Fruit fly (Drosophila melanogaster): ENCODE data around the gene Snap24.

The Snap24 gene

DNA sequence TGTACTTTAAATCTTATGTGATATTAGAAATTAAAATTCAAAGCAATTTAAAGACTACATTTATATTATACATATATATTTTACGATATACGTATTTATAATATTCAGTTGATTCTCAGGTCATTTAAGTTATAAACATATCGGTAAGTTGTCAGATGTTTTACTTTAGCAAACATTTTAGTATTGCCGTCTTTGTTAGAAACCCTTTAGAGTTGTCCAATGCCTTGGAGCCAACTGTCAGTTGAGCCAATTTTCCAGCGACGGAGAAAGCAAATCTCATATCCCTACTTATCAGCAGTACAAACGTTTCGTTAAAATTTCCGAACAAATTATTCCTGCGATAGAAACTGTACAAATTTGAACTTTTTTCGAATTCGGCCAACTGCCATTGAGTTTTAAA lies 11.9 kb upstream of the Snap24 start, which contains the start of gene topi (continued):
- no peak for TF ChIP-seq wek (GFP tag; optimal IDR thresholded peaks at IDR 0.05)
- TF ChIP-seq nau (GFP tag; optimal IDR thresholded peaks at IDR 0.05): no peak
- no peak for TF ChIP-seq wor (GFP tag; IDR thresholded peaks at IDR 0.05)
- no peak for TF ChIP-seq danr (GFP tag; IDR thresholded peaks at IDR 0.05)
- TF ChIP-seq lilli (GFP tag; optimal IDR thresholded peaks at IDR 0.05): no peak

DNA sequence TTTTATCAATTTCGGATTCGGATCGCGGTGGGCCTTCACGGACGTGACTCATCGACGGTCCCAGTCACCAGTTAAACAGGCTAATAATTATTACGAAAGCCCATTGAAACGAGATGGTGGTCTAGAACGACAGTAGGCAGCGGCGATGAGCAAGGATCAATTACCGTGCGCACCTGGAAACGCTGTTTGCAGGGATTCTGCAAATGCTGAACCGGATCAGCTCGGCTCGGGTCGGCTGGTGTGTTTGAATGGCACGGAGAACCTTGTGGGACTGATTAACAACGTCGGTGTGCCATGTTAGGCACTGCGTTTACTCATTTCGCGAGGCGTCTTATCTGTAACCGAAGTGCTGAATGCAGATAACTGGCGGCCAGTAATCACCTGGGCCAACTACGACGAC lies 11.2 kb upstream of the Snap24 start, which contains the start of gene Whamy:
TSS of gene Whamy (minus strand) at position 273 of the 400 bp plus-strand sequence.
- TF ChIP-seq Pdp1 (GFP tag; optimal IDR thresholded peaks at IDR 0.05) (peak in 1 of 2 experiments; percentile 9), exex (tag; optimal IDR thresholded peaks at IDR 0.05) (peak; percentile 74), NFAT (GFP tag; IDR thresholded peaks at IDR 0.05) (no peak), CG18599 (GFP tag; optimal IDR thresholded peaks at IDR 0.05) (peak; percentile 36), CG12769 (tag; optimal IDR thresholded peaks at IDR 0.05) (peak; percentile 11), lab (GFP tag; optimal IDR thresholded peaks at IDR 0.05) (peak; percentile 66), grn (GFP tag; optimal IDR thresholded peaks at IDR 0.05) (peak; percentile 62), CG34376 (GFP tag; optimal IDR thresholded peaks at IDR 0.05) (peak; percentile 76), mirr (GFP tag; optimal IDR thresholded peaks at IDR 0.05) (peak; percentile 77), ftz-f1 (GFP tag; optimal IDR thresholded peaks at IDR 0.05) (peak; percentile 49), Deaf1 (tag; optimal IDR thresholded peaks at IDR 0.05) (peak; percentile 82), Med (GFP tag) (peak; percentile 70), tll (GFP tag; optimal IDR thresholded peaks at IDR 0.05) (no peak), chinmo (GFP tag; IDR thresholded peaks at IDR 0.05; ENCODE audit: partially characterized antibody) (0 out of 4 replicates have a peak, but pooled peaks have one; percentile 33), CG13296 (GFP tag; optimal IDR thresholded peaks at IDR 0.05) (peak; percentile 5), CG4730 (GFP tag; IDR thresholded peaks at IDR 0.05) (no peak), CG30020 (tag; optimal IDR thresholded peaks at IDR 0.05) (no peak), kay (GFP tag; optimal IDR thresholded peaks at IDR 0.05) (peak; percentile 44), sug (tag; optimal IDR thresholded peaks at IDR 0.05) (peak; percentile 75), CG10543 (GFP tag; optimal IDR thresholded peaks at IDR 0.05) (peak; percentile 73), ttk (GFP tag; IDR thresholded peaks at IDR 0.05) (no peak), Hmr (GFP tag; optimal IDR thresholded peaks at IDR 0.05) (peak; percentile 20), Vsx1 (GFP tag; optimal IDR thresholded peaks at IDR 0.05) (peak; percentile 25), hbn (GFP tag; IDR thresholded peaks at IDR 0.05; ENCODE audit: partially characterized antibody) (no peak), HmgZ (tag; optimal IDR thresholded peaks at IDR 0.05) (peak; percentile 21)

DNA sequence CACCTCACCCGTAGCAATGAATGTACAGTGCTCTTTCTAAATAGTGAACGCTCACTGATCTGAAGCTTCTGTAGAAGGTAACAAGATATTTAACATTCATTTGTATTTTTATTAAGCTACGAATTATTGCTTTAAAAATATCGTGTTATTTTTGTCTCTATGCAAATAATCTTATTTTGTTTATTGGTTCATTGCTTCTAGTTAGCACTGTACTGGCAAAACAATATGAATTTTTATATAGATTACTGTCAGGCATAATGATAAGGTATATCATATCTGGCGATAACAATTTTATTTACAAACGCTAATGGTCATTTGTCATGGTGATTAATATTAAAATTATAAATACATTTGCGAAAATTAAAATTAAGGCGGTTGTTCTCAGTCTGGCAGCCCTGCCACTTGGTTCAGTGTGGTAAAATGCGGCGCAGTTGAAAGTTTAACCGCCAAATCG lies 8.6 kb upstream of the Snap24 start, which contains the start of gene CG9471:
TSS of gene CG9471 (minus strand) at position 24 of the 454 bp plus-strand sequence.
- peak; percentile 88 to 92 for TF ChIP-seq Pdp1 (GFP tag; optimal IDR thresholded peaks at IDR 0.05)
- peak; percentile 96 for TF ChIP-seq lilli (GFP tag; optimal IDR thresholded peaks at IDR 0.05)
- TF ChIP-seq br (optimal IDR thresholded peaks at IDR 0.05): no peak
- peak; percentile 93 for TF ChIP-seq CG8924 (tag; optimal IDR thresholded peaks at IDR 0.05)
- TF ChIP-seq zfh1 (GFP tag; IDR thresholded peaks at IDR 0.05): peak; percentile 90
- peak; percentile 88 for TF ChIP-seq Taf1 (GFP tag; IDR thresholded peaks at IDR 0.05)
- TF ChIP-seq insv (GFP tag; optimal IDR thresholded peaks at IDR 0.05): peak in 1 of 2 experiments; percentile 55
- peak; percentile 75 for TF ChIP-seq Dad (GFP tag; optimal IDR thresholded peaks at IDR 0.05)
- TF ChIP-seq ttk (GFP tag; IDR thresholded peaks at IDR 0.05): peak; percentile 87
- TF ChIP-seq sd (tag; optimal IDR thresholded peaks at IDR 0.05): peak; percentile 90
- TF ChIP-seq CG10209 (GFP tag; optimal IDR thresholded peaks at IDR 0.05): peak; percentile 90
- TF ChIP-seq Dll (GFP tag; IDR thresholded peaks at IDR 0.05; ENCODE audit: partially characterized antibody): no peak
- TF ChIP-seq CG12744 (GFP tag; optimal IDR thresholded peaks at IDR 0.05): peak; percentile 83
- no peak for TF ChIP-seq gfzf (GFP tag; optimal IDR thresholded peaks at IDR 0.05)
- peak; percentile 92 for TF ChIP-seq CG12299 (tag; optimal IDR thresholded peaks at IDR 0.05)
- peak; percentile 92 for TF ChIP-seq lmd (GFP tag; IDR thresholded peaks at IDR 0.05)
- TF ChIP-seq pros (GFP tag; optimal IDR thresholded peaks at IDR 0.05): no peak
- peak in 1 of 2 experiments; percentile 38 for TF ChIP-seq crp (GFP tag; optimal IDR thresholded peaks at IDR 0.05)
- TF ChIP-seq CG1792 (GFP tag; optimal IDR thresholded peaks at IDR 0.05): peak; percentile 83
- peak; percentile 86 for TF ChIP-seq CG14710 (tag; optimal IDR thresholded peaks at IDR 0.05)

Data from whole organism, embryonic.